Worm (Caenorhabditis elegans): ENCODE data around the gene T07F10.3.

DNA sequence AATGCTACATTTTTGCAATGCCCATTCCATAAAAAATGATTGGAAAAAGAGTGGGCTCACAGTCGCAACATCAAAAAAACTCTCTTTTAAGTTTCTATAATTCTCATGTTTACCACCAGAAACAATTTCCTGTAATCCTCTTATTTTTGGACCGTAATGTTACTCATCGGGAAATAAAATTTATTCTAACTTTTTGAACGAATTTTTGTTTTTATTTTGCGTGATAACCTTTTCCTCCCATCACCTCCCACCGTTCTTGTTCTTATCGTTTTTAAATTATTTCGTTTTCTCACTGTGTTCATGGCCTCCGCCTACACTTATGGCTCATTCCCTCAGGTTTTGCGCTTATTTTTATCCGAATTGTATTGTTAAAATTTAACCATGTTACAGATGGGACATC, 10.7 kb downstream of the T07F10.3 start, which contains the start of gene anp-1:
- TF ChIP-seq tbx-37 (GFP tag; conservative IDR thresholded peaks at IDR 0.05): no peak
- no peak for TF ChIP-seq tbx-11 (GFP tag; IDR thresholded peaks at IDR 0.05)
- no peak for TF ChIP-seq flt-1 (GFP tag; IDR thresholded peaks at IDR 0.05)
